Worm (Caenorhabditis elegans) whole organism, young adult: ENCODE data around the gene cdk-12.
A peak's percentile ranks its signal among the peaks of the same experiment; 100 is the strongest.
"Not testable (repeated sequence)": the region's sequence is repeated elsewhere in the genome, so short reads cannot be mapped to it uniquely, and the experiment has no call there.

ENCODE experiments used
- B0035.1 ChIP-seq: sonication (generic microtip); optimal IDR thresholded peaks from 2 replicates; lab custom pipeline; 2016; ENCODE audit warnings: missing genetic modification characterization, mild to moderate bottlenecking, missing compliant biosample characterization, missing genotype, missing genetic modification reagents
- B0261.1 ChIP-seq: sonication (generic microtip); optimal IDR thresholded peaks from 2 replicates; lab custom pipeline; 2016; ENCODE audit warnings: mild to moderate bottlenecking, missing genetic modification characterization, moderate library complexity, missing compliant biosample characterization
- C06A6.2 ChIP-seq: fragments of 200-800 bp; sonication (Bioruptor generic); conservative IDR thresholded peaks from 2 replicates; pipeline ENCODE4 v1.3.6; 2022; ENCODE audit warnings: missing genetic modification characterization, missing compliant biosample characterization
- C17E4.6 ChIP-seq: fragments of 200-800 bp; sonication (Bioruptor generic); IDR thresholded peaks from 2 replicates; pipeline ENCODE4 v1.3.6; 2022; ENCODE audit warnings: missing genetic modification reagents, missing genetic modification characterization, missing compliant biosample characterization
- D2030.7 ChIP-seq: fragments of 200-800 bp; sonication (Bioruptor generic); IDR thresholded peaks from 2 replicates; pipeline ENCODE4 v1.3.6; 2022; ENCODE audit warnings: missing genetic modification reagents, missing genetic modification characterization, missing compliant biosample characterization
- F33H1.4 ChIP-seq: fragments of 200-800 bp; sonication (Bioruptor generic); IDR thresholded peaks from 2 replicates; pipeline ENCODE4 v1.3.6; 2022; ENCODE audit warnings: missing genetic modification reagents, missing genetic modification characterization, missing compliant biosample characterization
- K12H6.12 ChIP-seq: fragments of 200-800 bp; sonication (Bioruptor generic); optimal IDR thresholded peaks from 2 replicates; lab custom pipeline; 2018; ENCODE audit warnings: mild to moderate bottlenecking, missing genetic modification characterization, missing compliant biosample characterization
- T07F8.4 ChIP-seq: sonication (generic microtip); optimal IDR thresholded peaks from 2 replicates; lab custom pipeline; 2016; ENCODE audit warnings: mild to moderate bottlenecking, missing genetic modification characterization, moderate library complexity, missing compliant biosample characterization
- Y53G8AR.9 ChIP-seq: fragments of 200-800 bp; sonication (Bioruptor generic); conservative IDR thresholded peaks from 2 replicates; pipeline ENCODE4 v1.3.6; 2022; ENCODE audit warnings: missing genetic modification reagents, missing genetic modification characterization, missing compliant biosample characterization
- Y56A3A.18 ChIP-seq: fragments of 200-800 bp; sonication (Bioruptor generic); IDR thresholded peaks from 2 replicates; pipeline ENCODE4 v1.3.6; 2022; ENCODE audit warnings: missing genetic modification reagents, missing genetic modification characterization, missing compliant biosample characterization
- Y79H2A.3 ChIP-seq: fragments of 200-800 bp; sonication (Bioruptor generic); conservative IDR thresholded peaks from 2 replicates; pipeline ENCODE4 v1.3.6; 2022; ENCODE audit warnings: missing genetic modification reagents, missing genetic modification characterization, missing compliant biosample characterization
- Y95B8A.8 ChIP-seq: fragments of 200-800 bp; sonication (Bioruptor generic); IDR thresholded peaks from 2 replicates; pipeline ENCODE4 v1.3.6; 2022; ENCODE audit warnings: missing genetic modification reagents, missing genetic modification characterization, missing compliant biosample characterization
- ZK185.1 ChIP-seq: sonication (generic microtip); optimal IDR thresholded peaks from 2 replicates; lab custom pipeline; 2016; ENCODE audit warnings: mild to moderate bottlenecking, missing genetic modification characterization, missing compliant biosample characterization; ENCODE audit not compliant: poor library complexity, severe bottlenecking
- attf-5 ChIP-seq: fragments of 200-800 bp; sonication (Bioruptor generic); optimal IDR thresholded peaks from 2 replicates; lab custom pipeline; 2018; ENCODE audit warnings: mild to moderate bottlenecking, missing genetic modification characterization, missing compliant biosample characterization
- cebp-1 ChIP-seq, 2 experiments: fragments of 200-800 bp in 1 of 2; sonication (Bioruptor generic) in 1 of 2; sonication (generic microtip) in 1 of 2; IDR thresholded peaks in 1 of 2; optimal IDR thresholded peaks in 1 of 2; 2 replicates each; pipeline versions ENCODE4 v1.3.6 to Lab custom; 2017 to 2022; ENCODE audit warnings: missing compliant biosample characterization in 2 of 2, missing genetic modification characterization in 2 of 2, mild to moderate bottlenecking in 1 of 2, missing genetic modification reagents in 1 of 2, moderate library complexity in 1 of 2
- cebp-2 ChIP-seq: fragments of 200-800 bp; sonication (Bioruptor generic); IDR thresholded peaks from 2 replicates; pipeline ENCODE4 v1.3.6; 2022; ENCODE audit warnings: missing genetic modification characterization, missing compliant biosample characterization
- ceh-40 ChIP-seq: fragments of 200-800 bp; sonication (Bioruptor generic); IDR thresholded peaks from 2 replicates; pipeline ENCODE4 v1.3.6; 2022; ENCODE audit warnings: missing genetic modification characterization, missing compliant biosample characterization
- ceh-58 ChIP-seq: fragments of 200-800 bp; sonication (Bioruptor generic); IDR thresholded peaks from 2 replicates; pipeline ENCODE4 v1.3.6; 2022; ENCODE audit warnings: missing genetic modification characterization, missing compliant biosample characterization
- chd-7 ChIP-seq: sonication (generic microtip); optimal IDR thresholded peaks from 2 replicates; lab custom pipeline; 2016; ENCODE audit warnings: mild to moderate bottlenecking, missing genetic modification characterization, moderate library complexity, missing compliant biosample characterization
- dox-1 ChIP-seq: fragments of 200-800 bp; sonication (Bioruptor generic); IDR thresholded peaks from 2 replicates; pipeline ENCODE4 v1.3.6; 2022; ENCODE audit warnings: missing genetic modification reagents, missing genetic modification characterization, missing compliant biosample characterization
- egl-44 ChIP-seq: fragments of 200-800 bp; sonication (Bioruptor generic); IDR thresholded peaks from 2 replicates; pipeline ENCODE4 v1.3.6; 2022; ENCODE audit warnings: missing genetic modification reagents, missing genetic modification characterization, missing compliant biosample characterization
- egrh-3 ChIP-seq: fragments of 200-800 bp; sonication (Bioruptor generic); IDR thresholded peaks from 2 replicates; pipeline ENCODE4 v1.3.6; 2022; ENCODE audit warnings: missing genetic modification reagents, missing genetic modification characterization, missing compliant biosample characterization
- ekl-4 ChIP-seq: fragments of 200-800 bp; sonication (Bioruptor generic); IDR thresholded peaks from 2 replicates; pipeline ENCODE4 v1.3.6; 2022; ENCODE audit warnings: missing genetic modification reagents, missing genetic modification characterization, missing compliant biosample characterization
- fkh-3 ChIP-seq: sonication (generic microtip); optimal IDR thresholded peaks from 2 replicates; lab custom pipeline; 2016; ENCODE audit warnings: mild to moderate bottlenecking, missing genetic modification characterization, missing compliant biosample characterization
- gei-17 ChIP-seq: fragments of 200-800 bp; sonication (Bioruptor generic); optimal IDR thresholded peaks from 2 replicates; lab custom pipeline; 2018; ENCODE audit warnings: mild to moderate bottlenecking, missing genetic modification characterization, missing compliant biosample characterization
- hmg-1.2 ChIP-seq: fragments of 200-800 bp; sonication (Bioruptor generic); IDR thresholded peaks from 2 replicates; pipeline ENCODE4 v1.3.6; 2022; ENCODE audit warnings: missing genetic modification reagents, missing genetic modification characterization, missing compliant biosample characterization
- hmg-20 ChIP-seq: fragments of 200-800 bp; sonication (Bioruptor generic); IDR thresholded peaks from 2 replicates; pipeline ENCODE4 v1.3.6; 2022; ENCODE audit warnings: missing genetic modification reagents, missing genetic modification characterization, missing compliant biosample characterization
- lin-26 ChIP-seq: fragments of 200-800 bp; sonication (Bioruptor generic); IDR thresholded peaks from 2 replicates; pipeline ENCODE4 v1.3.6; 2022; ENCODE audit warnings: missing genetic modification reagents, missing genetic modification characterization, missing compliant biosample characterization
- lin-40 ChIP-seq: sonication (generic microtip); optimal IDR thresholded peaks from 2 replicates; lab custom pipeline; 2016; ENCODE audit warnings: missing genetic modification characterization, mild to moderate bottlenecking, missing compliant biosample characterization, missing genotype, missing genetic modification reagents
- lin-54 ChIP-seq: fragments of 200-800 bp; sonication (Bioruptor generic); optimal IDR thresholded peaks from 2 replicates; lab custom pipeline; 2018; ENCODE audit warnings: mild to moderate bottlenecking, missing genetic modification characterization, missing compliant biosample characterization
- lsl-1 ChIP-seq: fragments of 200-800 bp; sonication (Bioruptor generic); optimal IDR thresholded peaks from 2 replicates; lab custom pipeline; 2018; ENCODE audit warnings: mild to moderate bottlenecking, missing genetic modification characterization, moderate library complexity, missing compliant biosample characterization
- madf-10 ChIP-seq: sonication (generic microtip); optimal IDR thresholded peaks from 2 replicates; lab custom pipeline; 2016; ENCODE audit warnings: mild to moderate bottlenecking, missing genetic modification characterization, missing compliant biosample characterization
- madf-6 ChIP-seq: fragments of 200-800 bp; sonication (Bioruptor generic); IDR thresholded peaks from 2 replicates; pipeline ENCODE4 v1.3.6; 2022; ENCODE audit warnings: missing genetic modification reagents, missing genetic modification characterization, missing compliant biosample characterization
- nfyb-1 ChIP-seq: fragments of 200-800 bp; sonication (Bioruptor generic); IDR thresholded peaks from 2 replicates; pipeline ENCODE4 v1.3.6; 2022; ENCODE audit warnings: missing genetic modification reagents, missing genetic modification characterization, missing compliant biosample characterization
- nhr-179 ChIP-seq: sonication (generic microtip); optimal IDR thresholded peaks from 2 replicates; lab custom pipeline; 2016; ENCODE audit warnings: mild to moderate bottlenecking, missing genetic modification characterization, missing compliant biosample characterization
- nhr-80 ChIP-seq: sonication (generic microtip); optimal IDR thresholded peaks from 2 replicates; lab custom pipeline; 2016; ENCODE audit warnings: missing genetic modification characterization, missing compliant biosample characterization
- pbrm-1 ChIP-seq: fragments of 200-800 bp; sonication (Bioruptor generic); IDR thresholded peaks from 2 replicates; pipeline ENCODE4 v1.3.6; 2022; ENCODE audit warnings: missing genetic modification reagents, missing genetic modification characterization, missing compliant biosample characterization
- rcor-1 ChIP-seq: fragments of 200-800 bp; sonication (Bioruptor generic); IDR thresholded peaks from 2 replicates; pipeline ENCODE4 v1.3.6; 2022; ENCODE audit warnings: missing genetic modification reagents, missing genetic modification characterization, missing compliant biosample characterization
- rec-8 ChIP-seq, 2 experiments: sonication (generic microtip); optimal IDR thresholded peaks; 2 replicates each; lab custom pipeline; 2016; ENCODE audit warnings: mild to moderate bottlenecking in 2 of 2, missing genetic modification characterization in 2 of 2, missing genetic modification reagents in 2 of 2, missing genotype in 2 of 2, missing biosample characterization in 1 of 2, missing compliant biosample characterization in 1 of 2, moderate library complexity in 1 of 2
- repo-1 ChIP-seq: sonication (generic microtip); optimal IDR thresholded peaks from 2 replicates; lab custom pipeline; 2017; ENCODE audit warnings: mild to moderate bottlenecking, missing genetic modification characterization, missing compliant biosample characterization
- somi-1 ChIP-seq: fragments of 200-800 bp; sonication (Bioruptor generic); optimal IDR thresholded peaks from 2 replicates; lab custom pipeline; 2018; ENCODE audit warnings: mild to moderate bottlenecking, missing genetic modification characterization, missing compliant biosample characterization
- zim-3 ChIP-seq: sonication (generic microtip); optimal IDR thresholded peaks from 2 replicates; lab custom pipeline; 2017; ENCODE audit warnings: mild to moderate bottlenecking, missing genetic modification characterization, moderate library complexity, missing compliant biosample characterization
- ztf-18 ChIP-seq: sonication (generic microtip); optimal IDR thresholded peaks from 2 replicates; lab custom pipeline; 2016; ENCODE audit warnings: missing genotype, mild to moderate bottlenecking, missing genetic modification characterization, missing compliant biosample characterization
- ztf-26 ChIP-seq: sonication (generic microtip); optimal IDR thresholded peaks from 2 replicates; lab custom pipeline; 2017; ENCODE audit warnings: missing genetic modification characterization, missing compliant biosample characterization
- ztf-28 ChIP-seq: fragments of 200-800 bp; sonication (Bioruptor generic); IDR thresholded peaks from 2 replicates; pipeline ENCODE4 v1.3.6; 2022; ENCODE audit warnings: missing genetic modification reagents, missing genetic modification characterization, missing compliant biosample characterization
- ztf-3 ChIP-seq: fragments of 200-800 bp; sonication (Bioruptor generic); optimal IDR thresholded peaks from 2 replicates; lab custom pipeline; 2018; ENCODE audit warnings: mild to moderate bottlenecking, missing genetic modification characterization, missing compliant biosample characterization

Gene cdk-12

ce11 chrIII:4378600-4379293 lies 46.0 kb downstream of the cdk-12 start (continued):
- TF ChIP-seq hmg-20 (GFP tag; lab: Robert Waterston, UW) (peak; percentile 60), lin-54 (GFP tag; lab: Kevin White, UChicago) (peak; percentile 38), Y79H2A.3 (GFP tag; lab: Robert Waterston, UW) (0 out of 2 replicates have a peak, but pooled peaks have one; percentile 10), nfyb-1 (GFP tag; lab: Robert Waterston, UW) (peak; percentile 82; the same call in 1 of the 2 replicates), D2030.7 (GFP tag; lab: Robert Waterston, UW) (peak; percentile 73; the same call in 1 of the 2 replicates), T07F8.4 (tag; lab: Kevin White, UChicago) (peak; percentile 2), ztf-28 (GFP tag; lab: Robert Waterston, UW) (0 out of 2 replicates have a peak, but pooled peaks have one; percentile 39), Y95B8A.8 (GFP tag; lab: Robert Waterston, UW) (0 out of 2 replicates have a peak, but pooled peaks have one; percentile 20), lsl-1 (GFP tag; lab: Kevin White, UChicago) (peak; percentile 34), K12H6.12 (tag; lab: Kevin White, UChicago) (peak; percentile 88), B0261.1 (tag; lab: Kevin White, UChicago) (peak; percentile 67), repo-1 (peak; percentile 28), rcor-1 (GFP tag; lab: Robert Waterston, UW) (peak; percentile 57), ekl-4 (GFP tag; lab: Robert Waterston, UW) (peak; percentile 52), pbrm-1 (GFP tag; lab: Robert Waterston, UW) (peak; percentile 56), lin-26 (GFP tag; lab: Robert Waterston, UW) (peak; percentile 72), madf-10 (peak; percentile 9), egl-44 (GFP tag; lab: Robert Waterston, UW) (peak; percentile 76), madf-6 (peak; percentile 28), C17E4.6 (GFP tag; lab: Robert Waterston, UW) (peak; percentile 17; the same call in 1 of the 2 replicates), somi-1 (GFP tag; lab: Kevin White, UChicago) (peak; percentile 1), C06A6.2 (peak; percentile 27; the same call in 1 of the 2 replicates), ztf-3 (peak; percentile 42), attf-5 (GFP tag; lab: Kevin White, UChicago) (peak; percentile 10), ztf-18 (tag; lab: Kevin White, UChicago) (peak; percentile 66), F33H1.4 (GFP tag; lab: Robert Waterston, UW) (peak; percentile 47), ZK185.1 (tag; lab: Kevin White, UChicago) (peak; percentile 78), rec-8 (tag; optimal IDR thresholded peaks at IDR 0.05; lab: Kevin White, UChicago) (peak in 1 of 2 experiments; percentile 8), chd-7 (tag; lab: Kevin White, UChicago) (peak; percentile 59), ceh-40 (GFP tag; lab: Robert Waterston, UW) (0 out of 2 replicates have a peak, but pooled peaks have one; percentile 33), ceh-58 (GFP tag; lab: Robert Waterston, UW) (0 out of 2 replicates have a peak, but pooled peaks have one; percentile 2), ztf-26 (tag; lab: Kevin White, UChicago) (peak; percentile 60), cebp-2 (GFP tag; lab: Robert Waterston, UW) (peak; percentile 16; the same call in 1 of the 2 replicates), Y53G8AR.9 (GFP tag; lab: Robert Waterston, UW) (0 out of 2 replicates have a peak, but pooled peaks have one; percentile 24), B0035.1 (tag; lab: Kevin White, UChicago) (peak; percentile 47), nhr-179 (tag; lab: Kevin White, UChicago) (peak; percentile 13), egrh-3 (GFP tag; lab: Robert Waterston, UW) (peak; percentile 80), fkh-3 (peak; percentile 63), dox-1 (GFP tag; lab: Robert Waterston, UW) (peak; percentile 94), nhr-80 (tag; lab: Kevin White, UChicago) (peak; percentile 86), hmg-1.2 (GFP tag; lab: Robert Waterston, UW) (peak; percentile 76), Y56A3A.18 (GFP tag; lab: Robert Waterston, UW) (peak; percentile 59), lin-40 (tag; lab: Kevin White, UChicago) (peak; percentile 82), zim-3 (tag; lab: Kevin White, UChicago) (peak; percentile 49), gei-17 (GFP tag; lab: Kevin White, UChicago) (peak; percentile 38), cebp-1 (tag; optimal IDR thresholded peaks at IDR 0.05; lab: Kevin White, UChicago) (peak; percentile 54)
- TF ChIP-seq cebp-1 (GFP tag; IDR thresholded peaks at IDR 0.05; lab: Robert Waterston, UW): not testable (repeated sequence)
